Worm (Caenorhabditis elegans) whole organism, L4/young adult: ENCODE measurements around the gene ptp-2.

Experiments
- W03F9.2 ChIP-seq: fragments of 150-350 bp; optimal IDR thresholded peaks from 2 replicates; lab custom pipeline; 2014; ENCODE audit warnings: missing biosample characterization, missing genetic modification characterization
- dao-5 ChIP-seq: sonication (generic microtip); optimal IDR thresholded peaks from 2 replicates; lab custom pipeline; 2016; ENCODE audit warnings: missing genotype, missing genetic modification characterization, moderate library complexity, missing compliant biosample characterization
- him-1 ChIP-seq: sonication (generic microtip); optimal IDR thresholded peaks from 2 replicates; lab custom pipeline; 2016; ENCODE audit warnings: missing genotype, missing genetic modification reagents, missing genetic modification characterization, missing compliant biosample characterization

- TF ChIP-seq dao-5 (tag; lab: Kevin White, UChicago) (no peak), W03F9.2 (tag; lab: Kevin White, UChicago) (no peak), him-1 (no peak)
Measured at ce11 chrII:5969303-5969702, 50.9 kb downstream of the ptp-2 start, which contains the start of gene B0034.4.
